Fruit fly (Drosophila melanogaster): Measurements from ENCODE around the gene Chsy.

The Chsy gene

dm6 chrX:15626279-15626678 lies 32.9 kb upstream of the Chsy start (continued):
- TF ChIP-seq Rfx (GFP tag; IDR thresholded peaks at IDR 0.05) = peak; percentile 20; the same call in 1 of the 2 replicates
- peak; percentile 35 for TF ChIP-seq CG17359 (tag; optimal IDR thresholded peaks at IDR 0.05)
- no peak for TF ChIP-seq zfh2 (GFP tag; optimal IDR thresholded peaks at IDR 0.05)
- TF ChIP-seq gt (GFP tag; IDR thresholded peaks at IDR 0.05) = no peak
- TF ChIP-seq grau (tag; optimal IDR thresholded peaks at IDR 0.05) = peak; percentile 11
- no peak for TF ChIP-seq jumu (GFP tag; optimal IDR thresholded peaks at IDR 0.05)
- peak; percentile 90 for TF ChIP-seq Med (GFP tag)
- TF ChIP-seq tin (GFP tag; optimal IDR thresholded peaks at IDR 0.05) = no peak
- no peak for TF ChIP-seq CG7987 (GFP tag; optimal IDR thresholded peaks at IDR 0.05)
- peak; percentile 38; the same call in 1 of the 3 replicates for TF ChIP-seq CG7963 (GFP tag; IDR thresholded peaks at IDR 0.05; ENCODE audit: partially characterized antibody)
- TF ChIP-seq z (GFP tag; IDR thresholded peaks at IDR 0.05) = no peak
- TF ChIP-seq Lpt (GFP tag; optimal IDR thresholded peaks at IDR 0.05) = no peak
- TF ChIP-seq br (optimal IDR thresholded peaks at IDR 0.05) = no peak
- no peak for TF ChIP-seq gsb (GFP tag; IDR thresholded peaks at IDR 0.05)
- TF ChIP-seq CG2712 (tag; optimal IDR thresholded peaks at IDR 0.05) = peak; percentile 12
- TF ChIP-seq Tbp (GFP tag; optimal IDR thresholded peaks at IDR 0.05) = no peak
- TF ChIP-seq CG3065 (GFP tag; optimal IDR thresholded peaks at IDR 0.05) = no peak
- TF ChIP-seq salm (tag; optimal IDR thresholded peaks at IDR 0.05) = no peak
- peak; percentile 31 for TF ChIP-seq lab (GFP tag; optimal IDR thresholded peaks at IDR 0.05)
- TF ChIP-seq phol (tag; optimal IDR thresholded peaks at IDR 0.05) = no peak
- TF ChIP-seq CG13296 (GFP tag; optimal IDR thresholded peaks at IDR 0.05) = no peak
- peak; percentile 24; the same call in 1 of the 2 replicates for TF ChIP-seq tna (GFP tag; IDR thresholded peaks at IDR 0.05; ENCODE audit: partially characterized antibody)
- TF ChIP-seq CG6175 (GFP tag; IDR thresholded peaks at IDR 0.05) = 0 out of 3 replicates have a peak, but pooled peaks have one; percentile 17
- no peak for TF ChIP-seq CG8924 (tag; optimal IDR thresholded peaks at IDR 0.05)
- peak; percentile 45; the same call in 1 of the 3 replicates for TF ChIP-seq zen2 (GFP tag; IDR thresholded peaks at IDR 0.05; ENCODE audit: partially characterized antibody)
- TF ChIP-seq sim (GFP tag; IDR thresholded peaks at IDR 0.05) = no peak
- peak; percentile 73 for TF ChIP-seq CG10543 (GFP tag; optimal IDR thresholded peaks at IDR 0.05)
- no peak for TF ChIP-seq CG8281 (tag; optimal IDR thresholded peaks at IDR 0.05)
- no peak for TF ChIP-seq CoRest (tag; optimal IDR thresholded peaks at IDR 0.05)
- peak; percentile 2 for TF ChIP-seq Blimp-1 (GFP tag; optimal IDR thresholded peaks at IDR 0.05)
- peak; percentile 21 for TF ChIP-seq dmrt99B (tag; optimal IDR thresholded peaks at IDR 0.05)
- TF ChIP-seq CG4404 (GFP tag; IDR thresholded peaks at IDR 0.05) = no peak
- no peak for TF ChIP-seq Doc2 (GFP tag; IDR thresholded peaks at IDR 0.05)
- peak; percentile 13 for TF ChIP-seq sug (tag; optimal IDR thresholded peaks at IDR 0.05)
- TF ChIP-seq pan (optimal IDR thresholded peaks at IDR 0.05) = no peak
- peak in 1 of 2 experiments; percentile 40 for TF ChIP-seq pan (GFP tag; optimal IDR thresholded peaks at IDR 0.05 in 1 of 2, IDR thresholded peaks at IDR 0.05 in 1 of 2)
- TF ChIP-seq Atf-2 (GFP tag; optimal IDR thresholded peaks at IDR 0.05) = no peak
- peak; percentile 52 for TF ChIP-seq CG15479 (GFP tag; optimal IDR thresholded peaks at IDR 0.05)
- TF ChIP-seq CG15696 (tag; optimal IDR thresholded peaks at IDR 0.05) = no peak
- peak; percentile 49 for TF ChIP-seq gro (GFP tag; optimal IDR thresholded peaks at IDR 0.05)
- TF ChIP-seq sens (GFP tag) = peak; percentile 1
- no peak for TF ChIP-seq CG7556 (GFP tag; optimal IDR thresholded peaks at IDR 0.05)
- no peak for TF ChIP-seq NfI (GFP tag; optimal IDR thresholded peaks at IDR 0.05)
- peak; percentile 94 for TF ChIP-seq Jarid2 (GFP tag; optimal IDR thresholded peaks at IDR 0.05)
- peak; percentile 52; the same call in 2 of the 3 replicates for TF ChIP-seq zfh1 (GFP tag; IDR thresholded peaks at IDR 0.05)
- TF ChIP-seq CG10267 (tag; optimal IDR thresholded peaks at IDR 0.05) = no peak
- TF ChIP-seq CG10431 (GFP tag; optimal IDR thresholded peaks at IDR 0.05) = no peak
- no peak for TF ChIP-seq CG15073 (GFP tag; optimal IDR thresholded peaks at IDR 0.05)
- no peak for TF ChIP-seq CG10209 (GFP tag; optimal IDR thresholded peaks at IDR 0.05)
- TF ChIP-seq ab (GFP tag; optimal IDR thresholded peaks at IDR 0.05) = no peak
- TF ChIP-seq ato (GFP tag; IDR thresholded peaks at IDR 0.05; ENCODE audit: partially characterized antibody) = 0 out of 2 replicates have a peak, but pooled peaks have one; percentile 27

Data from whole organism, embryonic.